Fruit fly (Drosophila melanogaster) whole organism, prepupa: Measurements from ENCODE around the gene CG42553.

Source experiments
- CG10631 ChIP-seq: fragments of 200-800 bp; sonication (Bioruptor generic); optimal IDR thresholded peaks from 2 replicates; lab custom pipeline; 2016; ENCODE audit warnings: missing biosample characterization, missing genetic modification characterization
- CG10669 ChIP-seq: fragments of 200-800 bp; sonication (Bioruptor generic); optimal IDR thresholded peaks from 3 replicates; lab custom pipeline; 2018; ENCODE audit warnings: missing biosample characterization, mild to moderate bottlenecking, missing genetic modification characterization, moderate library complexity
- CG11294 ChIP-seq: fragments of 200-800 bp; sonication (Bioruptor generic); IDR thresholded peaks from 2 replicates; pipeline ENCODE4 v1.3.6; 2022; ENCODE audit warnings: missing biosample characterization, missing genetic modification characterization
- CG11762 ChIP-seq: fragments of 200-800 bp; sonication (Bioruptor generic); optimal IDR thresholded peaks from 3 replicates; lab custom pipeline; 2016; ENCODE audit warnings: missing biosample characterization, missing genetic modification characterization; ENCODE audit not compliant: insufficient read depth
- CG11902 ChIP-seq: fragments of 200-800 bp; sonication (Bioruptor generic); optimal IDR thresholded peaks from 3 replicates; lab custom pipeline; 2016; ENCODE audit warnings: missing biosample characterization, missing genetic modification characterization
- CG15336 ChIP-seq: fragments of 200-800 bp; sonication (Bioruptor generic); IDR thresholded peaks from 2 replicates; pipeline ENCODE4 v1.3.6; 2022; ENCODE audit warnings: missing biosample characterization, missing genetic modification characterization
- CG1621 ChIP-seq: fragments of 200-800 bp; sonication (Bioruptor generic); optimal IDR thresholded peaks from 3 replicates; lab custom pipeline; 2018; ENCODE audit warnings: missing biosample characterization, mild to moderate bottlenecking, missing genetic modification characterization
- CG16779 ChIP-seq: fragments of 200-800 bp; sonication (Bioruptor generic); optimal IDR thresholded peaks from 3 replicates; lab custom pipeline; 2017; ENCODE audit warnings: missing biosample characterization, mild to moderate bottlenecking, missing genetic modification characterization
- CG31627 ChIP-seq: fragments of 200-800 bp; sonication (Bioruptor generic); optimal IDR thresholded peaks from 3 replicates; lab custom pipeline; 2016; ENCODE audit warnings: missing biosample characterization, missing genetic modification characterization
- CG34406 ChIP-seq: fragments of 200-800 bp; sonication (Bioruptor generic); optimal IDR thresholded peaks from 3 replicates; lab custom pipeline; 2016; ENCODE audit warnings: missing biosample characterization, missing genetic modification characterization
- CG4318 ChIP-seq: fragments of 200-800 bp; sonication (Bioruptor generic); optimal IDR thresholded peaks from 3 replicates; lab custom pipeline; 2017; ENCODE audit warnings: missing biosample characterization, mild to moderate bottlenecking, missing genetic modification characterization
- CG6163 ChIP-seq: fragments of 200-800 bp; sonication (Bioruptor generic); IDR thresholded peaks from 3 replicates; pipeline ENCODE4 v1.3.6; 2022; ENCODE audit warnings: missing biosample characterization, missing genetic modification characterization
- CG6792 ChIP-seq: fragments of 200-800 bp; sonication (Bioruptor generic); optimal IDR thresholded peaks from 3 replicates; lab custom pipeline; 2016; ENCODE audit warnings: missing biosample characterization, missing genetic modification characterization
- CG6808 ChIP-seq: fragments of 200-800 bp; sonication (Bioruptor generic); optimal IDR thresholded peaks from 3 replicates; lab custom pipeline; 2017; ENCODE audit warnings: missing biosample characterization, missing genetic modification characterization, mild to moderate bottlenecking, moderate library complexity, missing genetic modification reagents
- CG6854 ChIP-seq: fragments of 200-800 bp; sonication (Bioruptor generic); optimal IDR thresholded peaks from 2 replicates; lab custom pipeline; 2017; ENCODE audit warnings: missing biosample characterization, mild to moderate bottlenecking, missing genetic modification characterization
- CG7368 ChIP-seq: fragments of 200-800 bp; sonication (Bioruptor generic); optimal IDR thresholded peaks from 3 replicates; lab custom pipeline; 2016; ENCODE audit warnings: missing biosample characterization, missing genetic modification characterization
- CG8319 ChIP-seq: fragments of 200-800 bp; sonication (Bioruptor generic); optimal IDR thresholded peaks from 3 replicates; lab custom pipeline; 2016; ENCODE audit warnings: missing biosample characterization, missing genetic modification characterization
- CG8632 ChIP-seq: fragments of 200-800 bp; sonication (Bioruptor generic); optimal IDR thresholded peaks from 3 replicates; lab custom pipeline; 2016; ENCODE audit warnings: missing biosample characterization, missing genetic modification characterization
- Eip75B ChIP-seq: fragments of 200-800 bp; sonication (Bioruptor generic); optimal IDR thresholded peaks from 3 replicates; lab custom pipeline; 2016; ENCODE audit warnings: missing biosample characterization, missing genetic modification characterization
- Eip78C ChIP-seq: fragments of 200-800 bp; sonication (Bioruptor generic); peaks from one replicate; lab custom pipeline; 2016; ENCODE audit warnings: missing biosample characterization, missing genetic modification characterization
- Ets21C ChIP-seq: fragments of 200-800 bp; sonication (Bioruptor generic); optimal IDR thresholded peaks from 3 replicates; lab custom pipeline; 2016; ENCODE audit warnings: missing biosample characterization, missing genetic modification characterization
- Ets96B ChIP-seq: fragments of 200-800 bp; optimal IDR thresholded peaks from 2 replicates; lab custom pipeline; 2019; ENCODE audit warnings: missing biosample characterization, mild to moderate bottlenecking, missing genetic modification characterization, moderate library complexity
- Hr38 ChIP-seq: sonication (Bioruptor generic); optimal IDR thresholded peaks from 2 replicates; lab custom pipeline; 2016; ENCODE audit warnings: missing biosample characterization, missing genetic modification characterization
- Hr4 ChIP-seq: fragments of 200-800 bp; sonication (Bioruptor generic); optimal IDR thresholded peaks from 3 replicates; lab custom pipeline; 2016; ENCODE audit warnings: missing biosample characterization, missing genetic modification characterization
- Met ChIP-seq: fragments of 200-800 bp; sonication (Bioruptor generic); optimal IDR thresholded peaks from 3 replicates; lab custom pipeline; 2016; ENCODE audit warnings: missing biosample characterization, missing genetic modification characterization
- OdsH ChIP-seq: fragments of 200-800 bp; sonication (Bioruptor generic); optimal IDR thresholded peaks from 3 replicates; lab custom pipeline; 2016; ENCODE audit warnings: missing biosample characterization, missing genetic modification characterization
- Smox ChIP-seq: fragments of 200-800 bp; sonication (Bioruptor generic); optimal IDR thresholded peaks from 3 replicates; lab custom pipeline; 2016; ENCODE audit warnings: missing biosample characterization, missing genetic modification characterization
- Sox102F ChIP-seq: fragments of 200-800 bp; sonication (Bioruptor generic); optimal IDR thresholded peaks from 2 replicates; lab custom pipeline; 2016; ENCODE audit warnings: missing biosample characterization, mild to moderate bottlenecking, missing genetic modification characterization
- Sox14 ChIP-seq: fragments of 200-800 bp; sonication (Bioruptor generic); optimal IDR thresholded peaks from 3 replicates; lab custom pipeline; 2016; ENCODE audit warnings: missing biosample characterization, missing genetic modification characterization
- Sox15 ChIP-seq: fragments of 200-800 bp; sonication (Bioruptor generic); optimal IDR thresholded peaks from 3 replicates; lab custom pipeline; 2016; ENCODE audit warnings: missing biosample characterization, missing genetic modification characterization
- achi ChIP-seq: fragments of 200-800 bp; sonication (Bioruptor generic); optimal IDR thresholded peaks from 3 replicates; lab custom pipeline; 2016; ENCODE audit warnings: missing biosample characterization, missing genetic modification characterization
- acj6 ChIP-seq: fragments of 200-800 bp; sonication (Bioruptor generic); optimal IDR thresholded peaks from 3 replicates; lab custom pipeline; 2016; ENCODE audit warnings: missing biosample characterization, missing genetic modification characterization
- cyc ChIP-seq: fragments of 200-800 bp; sonication (Bioruptor generic); optimal IDR thresholded peaks from 3 replicates; lab custom pipeline; 2016; ENCODE audit warnings: missing biosample characterization, missing genetic modification characterization
- dac ChIP-seq: fragments of 200-800 bp; sonication (Bioruptor generic); optimal IDR thresholded peaks from 2 replicates; lab custom pipeline; 2017; ENCODE audit warnings: missing biosample characterization, mild to moderate bottlenecking, missing genetic modification characterization
- dsx ChIP-seq: fragments of 200-800 bp; optimal IDR thresholded peaks from 3 replicates; lab custom pipeline; 2019; ENCODE audit warnings: missing biosample characterization, mild to moderate bottlenecking, missing genetic modification characterization, moderate library complexity; ENCODE audit not compliant: poor library complexity, severe bottlenecking
- eg ChIP-seq: fragments of 200-800 bp; sonication (Bioruptor generic); IDR thresholded peaks from 3 replicates; pipeline ENCODE4 v1.3.6; 2022; ENCODE audit warnings: missing biosample characterization, missing genetic modification characterization
- esn ChIP-seq: fragments of 200-800 bp; sonication (Bioruptor generic); optimal IDR thresholded peaks from 2 replicates; lab custom pipeline; 2016; ENCODE audit warnings: missing biosample characterization, mild to moderate bottlenecking, missing genetic modification characterization, moderate library complexity
- fd59A ChIP-seq: fragments of 200-800 bp; sonication (Bioruptor generic); optimal IDR thresholded peaks from 2 replicates; lab custom pipeline; 2017; ENCODE audit warnings: missing biosample characterization, mild to moderate bottlenecking, missing genetic modification characterization, missing genetic modification reagents
- fd85E ChIP-seq: fragments of 200-800 bp; sonication (Bioruptor generic); optimal IDR thresholded peaks from 3 replicates; lab custom pipeline; 2016; ENCODE audit warnings: missing biosample characterization, missing genetic modification characterization
- fkh ChIP-seq: fragments of 200-800 bp; sonication (Bioruptor generic); optimal IDR thresholded peaks from 3 replicates; lab custom pipeline; 2017; ENCODE audit warnings: missing biosample characterization, mild to moderate bottlenecking, missing genetic modification characterization, moderate library complexity
- net ChIP-seq: fragments of 200-800 bp; sonication (Bioruptor generic); optimal IDR thresholded peaks from 3 replicates; lab custom pipeline; 2016; ENCODE audit warnings: missing biosample characterization, missing genetic modification characterization
- pdm3 ChIP-seq: fragments of 200-800 bp; sonication (Bioruptor generic); optimal IDR thresholded peaks from 3 replicates; lab custom pipeline; 2016; ENCODE audit warnings: missing biosample characterization, missing genetic modification characterization
- ss ChIP-seq, 2 experiments: fragments of 200-800 bp; sonication (Bioruptor generic); optimal IDR thresholded peaks; 2 replicates in 1 of 2; 3 replicates in 1 of 2; lab custom pipeline; 2017 to 2018; ENCODE audit warnings: mild to moderate bottlenecking in 2 of 2, missing biosample characterization in 2 of 2, missing genetic modification characterization in 2 of 2, moderate library complexity in 1 of 2
- topi ChIP-seq: fragments of 200-800 bp; sonication (Bioruptor generic); optimal IDR thresholded peaks from 3 replicates; lab custom pipeline; 2016; ENCODE audit warnings: missing biosample characterization, missing genetic modification characterization
- vri ChIP-seq: fragments of 200-800 bp; sonication (Bioruptor generic); optimal IDR thresholded peaks from 3 replicates; lab custom pipeline; 2016; ENCODE audit warnings: missing biosample characterization, mild to moderate bottlenecking, missing genetic modification characterization

The CG42553 gene

DNA sequence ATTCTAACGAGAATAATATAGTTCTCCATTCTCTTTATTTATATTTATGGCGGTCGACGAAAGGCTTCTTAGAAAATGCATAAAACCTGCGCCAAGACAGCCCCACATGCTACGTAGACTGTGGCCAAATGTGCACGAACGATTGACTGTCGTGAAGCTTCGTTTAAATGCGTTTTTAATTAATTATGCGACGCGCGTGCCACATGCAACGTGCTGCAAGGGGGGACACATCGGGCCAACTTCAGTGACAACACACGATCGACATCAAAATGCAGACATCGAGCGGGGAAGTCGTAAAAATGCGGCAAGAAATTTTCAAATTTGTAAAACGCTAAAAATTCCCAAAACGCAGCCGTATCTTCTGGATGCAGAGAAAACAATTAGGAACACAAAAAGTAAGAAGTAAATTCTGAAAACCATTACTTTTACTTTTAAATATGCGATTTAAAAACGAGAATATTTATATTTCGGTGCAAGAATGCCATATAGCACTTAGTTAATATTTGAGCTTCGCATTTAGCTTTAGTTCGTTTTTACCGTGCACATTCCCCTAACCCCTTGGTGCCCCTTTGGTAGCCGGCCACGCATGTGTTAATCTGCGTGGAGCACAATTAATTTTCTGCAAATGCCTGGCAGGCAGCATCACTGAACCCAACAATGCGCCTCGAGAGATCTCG is 33.9 kb upstream of the CG42553 start (continued):
- TF ChIP-seq CG10631 (GFP tag; lab: Kevin White, UChicago), result peak; percentile 60
- peak; percentile 56; the same call in 1 of the 3 replicates for TF ChIP-seq eg (GFP tag; lab: Robert Waterston, UW)
- TF ChIP-seq ss (GFP tag; optimal IDR thresholded peaks at IDR 0.05; lab: Kevin White, UChicago), result peak in 1 of 2 experiments; percentile 89
- peak; percentile 60 for TF ChIP-seq Ets96B (tag; lab: Kevin White, UChicago)
- TF ChIP-seq Ets21C, result peak; percentile 57
- peak; percentile 79 for TF ChIP-seq cyc (GFP tag; lab: Kevin White, UChicago)
- TF ChIP-seq dsx (GFP tag; lab: Kevin White, UChicago), result peak; percentile 40
- peak; percentile 5 for TF ChIP-seq CG11762 (GFP tag; lab: Kevin White, UChicago)
- TF ChIP-seq Hr4, result peak; percentile 32
- TF ChIP-seq Hr38 (GFP tag; lab: Kevin White, UChicago), result no peak
- peak; percentile 65 for TF ChIP-seq CG6792
- peak; percentile 38 for TF ChIP-seq vri
- TF ChIP-seq dac (GFP tag; lab: Kevin White, UChicago), result no peak
- peak; percentile 70 for TF ChIP-seq CG31627
- TF ChIP-seq Met (GFP tag; lab: Kevin White, UChicago), result peak; percentile 72
- TF ChIP-seq CG1621, result no peak
- peak; percentile 42 for TF ChIP-seq CG34406
- no peak for TF ChIP-seq CG16779 (tag; lab: Kevin White, UChicago)
- TF ChIP-seq Eip78C (GFP tag; lab: Kevin White, UChicago), result peak; percentile 86
- TF ChIP-seq net (GFP tag; lab: Kevin White, UChicago), result peak; percentile 34
- peak; percentile 53 for TF ChIP-seq Eip75B (GFP tag; lab: Kevin White, UChicago)
- TF ChIP-seq Smox (GFP tag; lab: Kevin White, UChicago), result peak; percentile 71
- TF ChIP-seq CG11902 (GFP tag; lab: Kevin White, UChicago), result peak; percentile 43
- peak; percentile 78 for TF ChIP-seq esn
- peak; percentile 40 for TF ChIP-seq CG6808 (GFP tag; lab: Kevin White, UChicago)

dm6 chr3L:801860-802462 is 31.9 kb upstream of the CG42553 start:
- TF ChIP-seq Sox102F (GFP tag; lab: Kevin White, UChicago) (peak; percentile 84), OdsH (GFP tag; lab: Kevin White, UChicago) (peak; percentile 69), CG1621 (peak; percentile 60), achi (GFP tag; lab: Kevin White, UChicago) (peak; percentile 74), fd85E (GFP tag; lab: Kevin White, UChicago) (peak; percentile 37), CG6808 (GFP tag; lab: Kevin White, UChicago) (peak; percentile 60), cyc (GFP tag; lab: Kevin White, UChicago) (peak; percentile 85), Met (GFP tag; lab: Kevin White, UChicago) (peak; percentile 86), Eip75B (GFP tag; lab: Kevin White, UChicago) (peak; percentile 65), net (GFP tag; lab: Kevin White, UChicago) (peak; percentile 59), Eip78C (GFP tag; lab: Kevin White, UChicago) (peak; percentile 50), CG6854 (GFP tag; lab: Kevin White, UChicago) (peak; percentile 64), CG8632 (GFP tag; lab: Kevin White, UChicago) (peak; percentile 64), Sox14 (peak; percentile 82), Ets21C (peak; percentile 71), fd59A (peak; percentile 54), CG10631 (GFP tag; lab: Kevin White, UChicago) (peak; percentile 62), acj6 (peak; percentile 81), CG7368 (GFP tag; lab: Kevin White, UChicago) (peak; percentile 71), vri (peak; percentile 61), CG16779 (tag; lab: Kevin White, UChicago) (peak; percentile 13), topi (GFP tag; lab: Kevin White, UChicago) (peak; percentile 83), CG15336 (GFP tag; lab: Robert Waterston, UW) (peak; percentile 78), CG8319 (GFP tag; lab: Kevin White, UChicago) (peak; percentile 67), CG31627 (peak; percentile 85), CG4318 (GFP tag; lab: Kevin White, UChicago) (peak; percentile 69), fkh (GFP tag; lab: Kevin White, UChicago) (no peak), Sox15 (GFP tag; lab: Kevin White, UChicago) (peak; percentile 61), pdm3 (GFP tag; lab: Kevin White, UChicago) (peak; percentile 70), CG10669 (GFP tag; lab: Kevin White, UChicago) (peak; percentile 77), CG6163 (GFP tag; lab: Robert Waterston, UW) (peak; percentile 56; the same call in 2 of the 3 replicates), Ets96B (tag; lab: Kevin White, UChicago) (peak; percentile 80), CG11294 (peak; percentile 54), ss (GFP tag; optimal IDR thresholded peaks at IDR 0.05; lab: Kevin White, UChicago) (peak; percentile 48 to 97), Hr4 (peak; percentile 72), dsx (GFP tag; lab: Kevin White, UChicago) (no peak)
